Fruit fly (Drosophila melanogaster): ENCODE results near the gene kis.

The kis gene

dm6 chr2L:249048-249825 is 1.4 kb downstream of the kis start:
- TF ChIP-seq Hnf4 (GFP tag; optimal IDR thresholded peaks at IDR 0.05) (peak; percentile 27), Mio (GFP tag; optimal IDR thresholded peaks at IDR 0.05) (no peak), Dif (GFP tag; optimal IDR thresholded peaks at IDR 0.05; ENCODE audit: partially characterized antibody) (peak; percentile 90), dl (GFP tag; optimal IDR thresholded peaks at IDR 0.05; ENCODE audit: insufficient read depth in 1 of 2, partially characterized antibody in 2 of 2) (peak; percentile 63 to 83), br (GFP tag; optimal IDR thresholded peaks at IDR 0.05) (peak; percentile 52), ey (GFP tag; optimal IDR thresholded peaks at IDR 0.05) (peak; percentile 37), psq (GFP tag; optimal IDR thresholded peaks at IDR 0.05) (peak; percentile 55), sv (GFP tag; optimal IDR thresholded peaks at IDR 0.05) (no peak), foxo (GFP tag; optimal IDR thresholded peaks at IDR 0.05) (peak in 1 of 2 experiments; percentile 49), h (GFP tag; optimal IDR thresholded peaks at IDR 0.05) (no peak), woc (GFP tag; optimal IDR thresholded peaks at IDR 0.05) (peak; percentile 9), fru (GFP tag; optimal IDR thresholded peaks at IDR 0.05) (peak; percentile 40), Jra (GFP tag; optimal IDR thresholded peaks at IDR 0.05) (peak; percentile 39)

dm6 chr2L:248592-248991 is 2.0 kb downstream of the kis start:
- no peak for TF ChIP-seq dl (GFP tag; optimal IDR thresholded peaks at IDR 0.05; ENCODE audit: insufficient read depth in 1 of 2, partially characterized antibody in 2 of 2)
- TF ChIP-seq HLH106 (tag; optimal IDR thresholded peaks at IDR 0.05): no peak
- TF ChIP-seq Sp1 (GFP tag; optimal IDR thresholded peaks at IDR 0.05): no peak
- TF ChIP-seq Rel (GFP tag; optimal IDR thresholded peaks at IDR 0.05): no peak
- no peak for TF ChIP-seq Rel (tag; optimal IDR thresholded peaks at IDR 0.05)
- TF ChIP-seq Myc (optimal IDR thresholded peaks at IDR 0.05): no peak
- TF ChIP-seq tai (GFP tag; optimal IDR thresholded peaks at IDR 0.05): no peak
- TF ChIP-seq Hr83 (GFP tag; optimal IDR thresholded peaks at IDR 0.05; ENCODE audit: poor library complexity, severe bottlenecking): no peak
- no peak for TF ChIP-seq dsf (GFP tag; optimal IDR thresholded peaks at IDR 0.05; ENCODE audit: borderline replicate concordance)
- no peak for TF ChIP-seq woc (GFP tag; optimal IDR thresholded peaks at IDR 0.05)
- TF ChIP-seq Hnf4 (GFP tag; optimal IDR thresholded peaks at IDR 0.05): no peak
- TF ChIP-seq rgr (GFP tag; optimal IDR thresholded peaks at IDR 0.05): no peak
- no peak for TF ChIP-seq foxo (GFP tag; optimal IDR thresholded peaks at IDR 0.05)
- no peak for TF ChIP-seq CG9705 (GFP tag; optimal IDR thresholded peaks at IDR 0.05)
- TF ChIP-seq Dif (GFP tag; optimal IDR thresholded peaks at IDR 0.05; ENCODE audit: partially characterized antibody): no peak

dm6 chr2L:247845-248473 is 2.7 kb downstream of the kis start:
- peak in 1 of 2 experiments; percentile 33 for TF ChIP-seq dl (GFP tag; optimal IDR thresholded peaks at IDR 0.05; ENCODE audit: insufficient read depth in 1 of 2, partially characterized antibody in 2 of 2)
- no peak for TF ChIP-seq GATAd (GFP tag; optimal IDR thresholded peaks at IDR 0.05)
- peak; percentile 29 for TF ChIP-seq CG9705 (GFP tag; optimal IDR thresholded peaks at IDR 0.05)
- no peak for TF ChIP-seq Hr78 (GFP tag; optimal IDR thresholded peaks at IDR 0.05)
- no peak for TF ChIP-seq Jra (GFP tag; optimal IDR thresholded peaks at IDR 0.05)
- TF ChIP-seq tai (GFP tag; optimal IDR thresholded peaks at IDR 0.05): no peak
- peak; percentile 52 for TF ChIP-seq br (GFP tag; optimal IDR thresholded peaks at IDR 0.05)
- TF ChIP-seq lola (GFP tag; optimal IDR thresholded peaks at IDR 0.05): no peak
- TF ChIP-seq brk (GFP tag; optimal IDR thresholded peaks at IDR 0.05): no peak
- TF ChIP-seq Abd-B (GFP tag; optimal IDR thresholded peaks at IDR 0.05): no peak
- TF ChIP-seq N (GFP tag; optimal IDR thresholded peaks at IDR 0.05): no peak
- peak; percentile 56 for TF ChIP-seq ey (GFP tag; optimal IDR thresholded peaks at IDR 0.05)
- TF ChIP-seq foxo (GFP tag; optimal IDR thresholded peaks at IDR 0.05): peak in 1 of 2 experiments; percentile 86
- peak; percentile 87 for TF ChIP-seq HLH106 (tag; optimal IDR thresholded peaks at IDR 0.05)
- no peak for TF ChIP-seq CrebA (GFP tag; optimal IDR thresholded peaks at IDR 0.05; ENCODE audit: borderline replicate concordance)
- no peak for TF ChIP-seq Dfd (GFP tag; optimal IDR thresholded peaks at IDR 0.05)
- TF ChIP-seq jim (GFP tag; optimal IDR thresholded peaks at IDR 0.05): no peak
- no peak for TF ChIP-seq sv (GFP tag; optimal IDR thresholded peaks at IDR 0.05)
- no peak for TF ChIP-seq dsf (GFP tag; optimal IDR thresholded peaks at IDR 0.05; ENCODE audit: borderline replicate concordance)
- TF ChIP-seq pan (optimal IDR thresholded peaks at IDR 0.05): no peak
- TF ChIP-seq sage (GFP tag; optimal IDR thresholded peaks at IDR 0.05): peak; percentile 29
- TF ChIP-seq woc (GFP tag; optimal IDR thresholded peaks at IDR 0.05): no peak
- TF ChIP-seq OdsH (GFP tag; optimal IDR thresholded peaks at IDR 0.05): peak; percentile 83
- TF ChIP-seq fru (GFP tag; optimal IDR thresholded peaks at IDR 0.05): peak; percentile 68
- peak; percentile 40 for TF ChIP-seq Hr83 (GFP tag; optimal IDR thresholded peaks at IDR 0.05; ENCODE audit: poor library complexity, severe bottlenecking)
- TF ChIP-seq Myc (optimal IDR thresholded peaks at IDR 0.05): no peak
- peak; percentile 48 for TF ChIP-seq Dif (GFP tag; optimal IDR thresholded peaks at IDR 0.05; ENCODE audit: partially characterized antibody)
- TF ChIP-seq psq (GFP tag; optimal IDR thresholded peaks at IDR 0.05): peak; percentile 76
- TF ChIP-seq Vsx2 (GFP tag; optimal IDR thresholded peaks at IDR 0.05; ENCODE audit: partially characterized antibody): no peak
- peak; percentile 82 for TF ChIP-seq Sp1 (GFP tag; optimal IDR thresholded peaks at IDR 0.05)
- TF ChIP-seq usp (GFP tag; optimal IDR thresholded peaks at IDR 0.05): no peak
- TF ChIP-seq Mio (GFP tag; optimal IDR thresholded peaks at IDR 0.05): no peak
- peak; percentile 70 for TF ChIP-seq rgr (GFP tag; optimal IDR thresholded peaks at IDR 0.05)
- no peak for TF ChIP-seq CG32264 (GFP tag; optimal IDR thresholded peaks at IDR 0.05)
- TF ChIP-seq h (GFP tag; optimal IDR thresholded peaks at IDR 0.05): no peak
- no peak for TF ChIP-seq Hnf4 (GFP tag; optimal IDR thresholded peaks at IDR 0.05)
- no peak for TF ChIP-seq Rel (GFP tag; optimal IDR thresholded peaks at IDR 0.05)
- peak; percentile 27 for TF ChIP-seq Rel (tag; optimal IDR thresholded peaks at IDR 0.05)
- peak; percentile 76 for TF ChIP-seq dmrt93B (GFP tag; optimal IDR thresholded peaks at IDR 0.05)

Measured in whole organism, wandering third instar larva.